Fruit fly (Drosophila melanogaster): ENCODE data around the gene CG14238.

dm6 chr3R:26494247-26494646 is 36.2 kb downstream of the CG14238 start:
- TF ChIP-seq CG32121 (GFP tag; IDR thresholded peaks at IDR 0.05) (no peak), EcR (GFP tag; optimal IDR thresholded peaks at IDR 0.05) (no peak), CG15710 (tag; optimal IDR thresholded peaks at IDR 0.05) (peak; percentile 38), CG34367 (tag; optimal IDR thresholded peaks at IDR 0.05) (no peak), Snoo (tag; optimal IDR thresholded peaks at IDR 0.05) (no peak), fd96Ca (GFP tag; IDR thresholded peaks at IDR 0.05) (no peak), rn (GFP tag; IDR thresholded peaks at IDR 0.05) (no peak), CG17806 (tag; optimal IDR thresholded peaks at IDR 0.05) (peak; percentile 49), D1 (tag; optimal IDR thresholded peaks at IDR 0.05) (no peak), Ets98B (GFP tag; IDR thresholded peaks at IDR 0.05) (0 out of 2 replicates have a peak, but pooled peaks have one; percentile 10), CG8301 (tag; optimal IDR thresholded peaks at IDR 0.05) (peak; percentile 41), CG14655 (GFP tag; optimal IDR thresholded peaks at IDR 0.05) (peak; percentile 43), CG12605 (GFP tag; IDR thresholded peaks at IDR 0.05) (peak; percentile 37; the same call in 1 of the 2 replicates)

All from whole organism, pupa.